Fruit fly (Drosophila melanogaster): ENCODE measurements around the gene CG31013.

The CG31013 gene

DNA sequence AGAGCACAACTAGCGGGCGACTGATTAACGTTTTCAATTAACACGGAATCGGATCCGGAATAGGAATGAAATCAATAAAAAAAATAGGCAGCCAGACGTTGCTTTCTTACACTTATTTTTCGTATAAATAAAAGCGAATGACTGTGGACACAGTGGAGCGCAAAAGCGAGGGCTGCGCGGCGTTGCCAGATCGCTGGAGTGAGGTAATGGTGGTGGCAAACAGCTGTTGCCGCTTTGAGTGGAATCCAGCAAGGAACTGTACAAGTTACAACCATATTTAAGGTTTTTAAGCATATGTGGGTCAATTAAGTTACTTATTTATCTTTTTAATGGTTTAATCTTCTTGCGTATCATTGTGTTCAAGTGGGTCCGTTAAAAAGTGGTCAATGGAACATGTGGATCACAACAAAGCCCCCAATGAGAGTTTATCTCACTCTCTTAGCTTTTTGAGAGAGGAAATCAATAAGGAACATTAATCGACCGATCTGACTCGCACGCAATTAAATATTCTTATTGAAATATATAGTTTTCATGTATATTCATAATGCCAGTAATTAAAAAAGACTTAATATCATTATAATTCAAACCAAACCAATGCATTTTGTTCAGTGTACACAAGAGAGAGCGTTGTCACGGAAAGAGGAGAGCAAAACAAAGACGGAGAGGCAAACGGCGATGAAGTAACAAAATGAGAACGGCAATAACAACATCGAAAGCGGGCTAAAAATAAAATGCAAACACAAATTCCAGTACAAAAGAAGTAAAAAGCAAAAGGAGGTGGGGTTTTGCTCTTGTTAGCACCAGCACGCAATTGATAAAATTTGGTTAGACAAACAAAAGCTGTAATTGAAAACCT is 45.3 kb downstream of the CG31013 start (continued):
- TF ChIP-seq usp (GFP tag; optimal IDR thresholded peaks at IDR 0.05) (no peak), Aef1 (GFP tag; IDR thresholded peaks at IDR 0.05) (peak; percentile 88), ATbp (GFP tag; optimal IDR thresholded peaks at IDR 0.05) (peak; percentile 93), gem (tag; optimal IDR thresholded peaks at IDR 0.05) (peak; percentile 96), ac (GFP tag; optimal IDR thresholded peaks at IDR 0.05) (peak; percentile 61), gce (GFP tag; IDR thresholded peaks at IDR 0.05) (peak; percentile 92), vfl (GFP tag; optimal IDR thresholded peaks at IDR 0.05) (peak; percentile 78), CG7357 (GFP tag; IDR thresholded peaks at IDR 0.05) (peak; percentile 79), CG8388 (GFP tag; optimal IDR thresholded peaks at IDR 0.05) (peak; percentile 93), CG34376 (GFP tag; optimal IDR thresholded peaks at IDR 0.05) (peak; percentile 55), CG3407 (GFP tag; optimal IDR thresholded peaks at IDR 0.05) (peak; percentile 82), CG10462 (GFP tag; optimal IDR thresholded peaks at IDR 0.05) (peak; percentile 74), CG2202 (tag; optimal IDR thresholded peaks at IDR 0.05) (peak; percentile 74), peb (GFP tag; IDR thresholded peaks at IDR 0.05) (peak; percentile 86), CG30431 (GFP tag; optimal IDR thresholded peaks at IDR 0.05) (peak; percentile 76), ro (GFP tag; IDR thresholded peaks at IDR 0.05) (peak; percentile 73), chinmo (GFP tag; IDR thresholded peaks at IDR 0.05; ENCODE audit: partially characterized antibody) (peak; percentile 52; the same call in 1 of the 4 replicates), CG32532 (GFP tag; IDR thresholded peaks at IDR 0.05) (peak; percentile 96), CG15696 (tag; optimal IDR thresholded peaks at IDR 0.05) (peak; percentile 74), wdn (GFP tag; IDR thresholded peaks at IDR 0.05) (peak; percentile 87), fd96Cb (tag; optimal IDR thresholded peaks at IDR 0.05) (peak; percentile 86), NC2α (GFP tag; optimal IDR thresholded peaks at IDR 0.05) (peak; percentile 62), abd-A (tag; optimal IDR thresholded peaks at IDR 0.05) (no peak), CG17612 (GFP tag; IDR thresholded peaks at IDR 0.05) (peak; percentile 83), Fer2 (tag; optimal IDR thresholded peaks at IDR 0.05) (peak; percentile 73), ems (GFP tag; optimal IDR thresholded peaks at IDR 0.05) (peak; percentile 93), tx (GFP tag; optimal IDR thresholded peaks at IDR 0.05) (peak; percentile 84), CG8290 (GFP tag; optimal IDR thresholded peaks at IDR 0.05) (peak; percentile 79), CG8290 (tag; optimal IDR thresholded peaks at IDR 0.05) (peak in 1 of 2 experiments; percentile 80), NK7.1 (GFP tag; optimal IDR thresholded peaks at IDR 0.05) (peak; percentile 85), HLH4C (GFP tag; IDR thresholded peaks at IDR 0.05; ENCODE audit: partially characterized antibody) (no peak), scrt (GFP tag; optimal IDR thresholded peaks at IDR 0.05) (peak; percentile 86), CG14860 (GFP tag; IDR thresholded peaks at IDR 0.05; ENCODE audit: partially characterized antibody) (no peak), unc-4 (GFP tag; IDR thresholded peaks at IDR 0.05; ENCODE audit: partially characterized antibody) (no peak; the same call in 1 of the 2 replicates), CG4282 (GFP tag; optimal IDR thresholded peaks at IDR 0.05) (peak; percentile 54), CG7786 (GFP tag; optimal IDR thresholded peaks at IDR 0.05) (peak; percentile 87), Opbp (GFP tag; IDR thresholded peaks at IDR 0.05; ENCODE audit: partially characterized antibody) (no peak), bsh (GFP tag; optimal IDR thresholded peaks at IDR 0.05) (peak; percentile 16 to 92), ftz-f1 (GFP tag; optimal IDR thresholded peaks at IDR 0.05) (peak; percentile 42), so (GFP tag; IDR thresholded peaks at IDR 0.05) (peak; percentile 96), CG3847 (GFP tag; IDR thresholded peaks at IDR 0.05) (peak; percentile 90), CG15514 (GFP tag; optimal IDR thresholded peaks at IDR 0.05) (peak; percentile 82), CG2889 (GFP tag; IDR thresholded peaks at IDR 0.05) (peak; percentile 83), Nf-YC (tag; optimal IDR thresholded peaks at IDR 0.05) (peak; percentile 76), Fer1 (GFP tag; optimal IDR thresholded peaks at IDR 0.05) (peak; percentile 93), CG10274 (GFP tag; optimal IDR thresholded peaks at IDR 0.05) (peak; percentile 67), gfzf (GFP tag; optimal IDR thresholded peaks at IDR 0.05) (no peak), kni (GFP tag; optimal IDR thresholded peaks at IDR 0.05) (no peak)

Data from whole organism, embryonic.